Fruit fly (Drosophila melanogaster) whole organism, embryonic: ENCODE measurements around the gene CG6733.

Experiments
- Atf-2 ChIP-seq: fragments of 200-800 bp; sonication (Bioruptor generic); optimal IDR thresholded peaks from 2 replicates; lab custom pipeline; 2016; ENCODE audit warnings: missing biosample characterization, missing genetic modification characterization
- CG10267 ChIP-seq: fragments of 200-800 bp; sonication (Bioruptor generic); optimal IDR thresholded peaks from 2 replicates; lab custom pipeline; 2018; ENCODE audit warnings: missing biosample characterization, mild to moderate bottlenecking, missing genetic modification characterization, moderate library complexity
- CG10654 ChIP-seq: fragments of 200-800 bp; sonication (Bioruptor generic); optimal IDR thresholded peaks from 2 replicates; lab custom pipeline; 2016; ENCODE audit warnings: missing biosample characterization, missing genetic modification characterization
- CG11723 ChIP-seq: fragments of 200-800 bp; sonication (Bioruptor generic); optimal IDR thresholded peaks from 2 replicates; lab custom pipeline; 2017; ENCODE audit warnings: missing biosample characterization, mild to moderate bottlenecking, missing genetic modification characterization
- CG12155 ChIP-seq: fragments of 200-800 bp; sonication (Bioruptor generic); optimal IDR thresholded peaks from 3 replicates; lab custom pipeline; 2016; ENCODE audit warnings: missing biosample characterization, missing genetic modification characterization
- CG12769 ChIP-seq: fragments of 200-800 bp; sonication (Bioruptor generic); optimal IDR thresholded peaks from 2 replicates; lab custom pipeline; 2019; ENCODE audit warnings: missing biosample characterization, mild to moderate bottlenecking, missing genetic modification characterization, moderate library complexity
- CG13287 ChIP-seq: fragments of 200-800 bp; sonication (Bioruptor generic); IDR thresholded peaks from 2 replicates; pipeline ENCODE4 v1.3.6; 2022; ENCODE audit warnings: missing biosample characterization, missing genetic modification characterization; ENCODE audit not compliant: partially characterized antibody
- CG16779 ChIP-seq: fragments of 200-800 bp; sonication (Bioruptor generic); IDR thresholded peaks from 2 replicates; pipeline ENCODE4 v1.3.6; 2022; ENCODE audit warnings: missing biosample characterization, missing genetic modification characterization
- CG18262 ChIP-seq: fragments of 200-800 bp; optimal IDR thresholded peaks from 3 replicates; lab custom pipeline; 2019; ENCODE audit warnings: missing biosample characterization, mild to moderate bottlenecking, missing genetic modification characterization, moderate library complexity
- CG18476 ChIP-seq: fragments of 200-800 bp; sonication (Bioruptor generic); optimal IDR thresholded peaks from 2 replicates; lab custom pipeline; 2016; ENCODE audit warnings: missing biosample characterization, mild to moderate bottlenecking, missing genetic modification characterization
- CG2678 ChIP-seq: fragments of 200-800 bp; sonication (Bioruptor generic); optimal IDR thresholded peaks from 3 replicates; lab custom pipeline; 2019; ENCODE audit warnings: missing biosample characterization, mild to moderate bottlenecking, missing genetic modification characterization, moderate library complexity
- CG31441 ChIP-seq: fragments of 200-800 bp; sonication (Bioruptor generic); IDR thresholded peaks from 2 replicates; pipeline ENCODE4 v1.3.6; 2022; ENCODE audit warnings: missing biosample characterization, missing genetic modification characterization
- CG33213 ChIP-seq: fragments of 200-800 bp; sonication (Bioruptor generic); optimal IDR thresholded peaks from 3 replicates; lab custom pipeline; 2016; ENCODE audit warnings: missing biosample characterization, missing genetic modification characterization
- CG34376 ChIP-seq: fragments of 200-800 bp; sonication (Bioruptor generic); optimal IDR thresholded peaks from 2 replicates; lab custom pipeline; 2018; ENCODE audit warnings: missing biosample characterization, mild to moderate bottlenecking, missing genetic modification characterization
- CG42726 ChIP-seq: fragments of 200-800 bp; sonication (Bioruptor generic); IDR thresholded peaks from 2 replicates; pipeline ENCODE4 v1.3.6; 2022; ENCODE audit warnings: missing biosample characterization, missing genetic modification characterization; ENCODE audit not compliant: partially characterized antibody
- CG6175 ChIP-seq: fragments of 200-800 bp; sonication (Bioruptor generic); IDR thresholded peaks from 3 replicates; pipeline ENCODE4 v1.3.6; 2022; ENCODE audit warnings: missing biosample characterization, missing genetic modification characterization
- CG8924 ChIP-seq: fragments of 200-800 bp; optimal IDR thresholded peaks from 3 replicates; lab custom pipeline; 2019; ENCODE audit warnings: missing biosample characterization, mild to moderate bottlenecking, missing genetic modification characterization, moderate library complexity
- CrebB ChIP-seq: fragments of 200-800 bp; sonication (Bioruptor generic); optimal IDR thresholded peaks from 3 replicates; lab custom pipeline; 2018; ENCODE audit warnings: missing biosample characterization, mild to moderate bottlenecking, missing genetic modification characterization
- GATAe ChIP-seq: fragments of 200-800 bp; sonication (Bioruptor generic); conservative IDR thresholded peaks from 2 replicates; pipeline ENCODE4 v1.3.6; 2022; ENCODE audit warnings: missing biosample characterization, missing genetic modification characterization
- Hey ChIP-seq: fragments of 200-800 bp; sonication (Bioruptor generic); optimal IDR thresholded peaks from 3 replicates; lab custom pipeline; 2018; ENCODE audit warnings: missing biosample characterization, mild to moderate bottlenecking, missing genetic modification characterization
- Hr78 ChIP-seq, 2 experiments: fragments of 200-800 bp in 1 of 2; fragments of >200 bp in 1 of 2; sonication (Bioruptor generic) in 1 of 2; optimal IDR thresholded peaks; 2 replicates each; lab custom pipeline; 2017 to 2019; ENCODE audit warnings: missing biosample characterization in 2 of 2, missing genetic modification characterization in 2 of 2, mild to moderate bottlenecking in 1 of 2, moderate library complexity in 1 of 2
- Jarid2 ChIP-seq: fragments of 200-800 bp; sonication (Bioruptor generic); optimal IDR thresholded peaks from 3 replicates; lab custom pipeline; 2017; ENCODE audit warnings: mild to moderate bottlenecking, missing biosample characterization, missing genetic modification reagents, missing genetic modification characterization
- az2 ChIP-seq: fragments of 200-800 bp; sonication (Bioruptor generic); optimal IDR thresholded peaks from 3 replicates; lab custom pipeline; 2016; ENCODE audit warnings: missing biosample characterization, missing genetic modification characterization
- bbx ChIP-seq: fragments of 200-800 bp; sonication (Bioruptor generic); IDR thresholded peaks from 2 replicates; pipeline ENCODE4 v1.3.6; 2022; ENCODE audit warnings: missing biosample characterization, missing genetic modification characterization; ENCODE audit not compliant: partially characterized antibody
- cato ChIP-seq: fragments of 200-800 bp; sonication (Bioruptor generic); optimal IDR thresholded peaks from 2 replicates; lab custom pipeline; 2016; ENCODE audit warnings: missing biosample characterization, missing genetic modification characterization, borderline replicate concordance
- crc ChIP-seq: fragments of 200-800 bp; sonication (Bioruptor generic); optimal IDR thresholded peaks from 2 replicates; lab custom pipeline; 2016; ENCODE audit warnings: missing biosample characterization, missing genetic modification characterization
- dm ChIP-seq: fragments of 200-800 bp; sonication (Bioruptor generic); optimal IDR thresholded peaks from 3 replicates; lab custom pipeline; 2016; ENCODE audit warnings: missing biosample characterization, missing genetic modification characterization
- emc ChIP-seq: fragments of 200-800 bp; sonication (Bioruptor generic); optimal IDR thresholded peaks from 2 replicates; lab custom pipeline; 2016; ENCODE audit warnings: missing biosample characterization, missing genetic modification characterization
- esg ChIP-seq: fragments of 200-800 bp; sonication (Bioruptor generic); conservative IDR thresholded peaks from 2 replicates; pipeline ENCODE4 v1.3.6; 2022; ENCODE audit warnings: missing biosample characterization, missing genetic modification characterization
- exex ChIP-seq: fragments of 200-800 bp; sonication (Bioruptor generic); optimal IDR thresholded peaks from 4 replicates; lab custom pipeline; 2018; ENCODE audit warnings: missing biosample characterization, mild to moderate bottlenecking, missing genetic modification characterization, moderate library complexity
- grn ChIP-seq: fragments of 200-800 bp; sonication (Bioruptor generic); optimal IDR thresholded peaks from 3 replicates; lab custom pipeline; 2017; ENCODE audit warnings: missing biosample characterization, missing genetic modification characterization
- gro ChIP-seq: fragments of 200-800 bp; sonication (Bioruptor generic); optimal IDR thresholded peaks from 2 replicates; lab custom pipeline; 2016; ENCODE audit warnings: missing biosample characterization, missing genetic modification characterization
- gsb-n ChIP-seq: fragments of 200-800 bp; sonication (Bioruptor generic); optimal IDR thresholded peaks from 3 replicates; lab custom pipeline; 2018; ENCODE audit warnings: missing biosample characterization, mild to moderate bottlenecking, missing genetic modification characterization
- h ChIP-seq: fragments of >200 bp; optimal IDR thresholded peaks from 2 replicates; lab custom pipeline; 2017
- kay ChIP-seq: fragments of 200-800 bp; sonication (Bioruptor generic); optimal IDR thresholded peaks from 2 replicates; lab custom pipeline; 2016; ENCODE audit warnings: missing biosample characterization, missing genetic modification characterization
- klu ChIP-seq: fragments of 200-800 bp; sonication (Bioruptor generic); IDR thresholded peaks from 2 replicates; pipeline ENCODE4 v1.3.6; 2022; ENCODE audit warnings: missing biosample characterization, missing genetic modification characterization
- lab ChIP-seq: fragments of 200-800 bp; sonication (Bioruptor generic); optimal IDR thresholded peaks from 3 replicates; lab custom pipeline; 2017; ENCODE audit warnings: missing biosample characterization, missing genetic modification characterization, mild to moderate bottlenecking, moderate library complexity, missing genetic modification reagents
- mirr ChIP-seq: fragments of 200-800 bp; sonication (Bioruptor generic); optimal IDR thresholded peaks from 3 replicates; lab custom pipeline; 2018; ENCODE audit warnings: missing biosample characterization, mild to moderate bottlenecking, missing genetic modification characterization
- nau ChIP-seq: fragments of 200-800 bp; sonication (Bioruptor generic); optimal IDR thresholded peaks from 3 replicates; lab custom pipeline; 2017; ENCODE audit warnings: missing biosample characterization, mild to moderate bottlenecking, missing genetic modification characterization, missing genetic modification reagents
- pros ChIP-seq: fragments of 200-800 bp; sonication (Bioruptor generic); optimal IDR thresholded peaks from 3 replicates; lab custom pipeline; 2019; ENCODE audit warnings: missing biosample characterization, mild to moderate bottlenecking, missing genetic modification characterization, moderate library complexity
- repo ChIP-seq: fragments of 200-800 bp; sonication (Bioruptor generic); optimal IDR thresholded peaks from 2 replicates; lab custom pipeline; 2016; ENCODE audit warnings: missing biosample characterization, missing genetic modification characterization
- run ChIP-seq: fragments of 200-800 bp; sonication (Bioruptor generic); optimal IDR thresholded peaks from 3 replicates; lab custom pipeline; 2018; ENCODE audit warnings: missing biosample characterization, mild to moderate bottlenecking, missing genetic modification characterization
- sd ChIP-seq: fragments of 200-800 bp; sonication (Bioruptor generic); optimal IDR thresholded peaks from 3 replicates; lab custom pipeline; 2018; ENCODE audit warnings: missing biosample characterization, mild to moderate bottlenecking, missing genetic modification characterization, moderate library complexity
- seq ChIP-seq: fragments of 200-800 bp; sonication (Bioruptor generic); IDR thresholded peaks from 2 replicates; pipeline ENCODE4 v1.3.6; 2022; ENCODE audit warnings: missing biosample characterization, missing genetic modification characterization
- sisA ChIP-seq: fragments of 200-800 bp; sonication (Bioruptor generic); IDR thresholded peaks from 2 replicates; pipeline ENCODE4 v1.3.6; 2022; ENCODE audit warnings: missing biosample characterization, missing genetic modification characterization
- slbo ChIP-seq: fragments of 200-800 bp; sonication (Bioruptor generic); IDR thresholded peaks from 2 replicates; pipeline ENCODE4 v1.3.6; 2022; ENCODE audit warnings: missing biosample characterization, missing genetic modification characterization
- slou ChIP-seq: fragments of 200-800 bp; sonication (Bioruptor generic); optimal IDR thresholded peaks from 3 replicates; lab custom pipeline; 2016; ENCODE audit warnings: missing biosample characterization, missing genetic modification characterization
- sqz ChIP-seq: fragments of 200-800 bp; sonication (Bioruptor generic); optimal IDR thresholded peaks from 3 replicates; lab custom pipeline; 2018; ENCODE audit warnings: missing biosample characterization, mild to moderate bottlenecking, missing genetic modification characterization
- ssp ChIP-seq: fragments of 200-800 bp; sonication (Bioruptor generic); IDR thresholded peaks from 2 replicates; pipeline ENCODE4 v1.3.6; 2022; ENCODE audit warnings: missing biosample characterization, missing genetic modification characterization
- vvl ChIP-seq: fragments of 200-800 bp; sonication (Bioruptor generic); IDR thresholded peaks from 2 replicates; pipeline ENCODE4 v1.3.6; 2022; ENCODE audit warnings: missing biosample characterization, missing genetic modification characterization
- wdn ChIP-seq: fragments of 200-800 bp; sonication (Bioruptor generic); IDR thresholded peaks from 2 replicates; pipeline ENCODE4 v1.3.6; 2022; ENCODE audit warnings: missing biosample characterization, missing genetic modification characterization

CG6733 gene

dm6 chr3R:23097197-23097809 lies at the start of gene CG6733:
TSS of gene CG6733 (plus strand) at chr3R:23097728.
- TF ChIP-seq CG8924 (tag; lab: Kevin White, UChicago) (no peak), CG10267 (tag; lab: Kevin White, UChicago) (no peak), repo (GFP tag; lab: Kevin White, UChicago) (no peak), kay (GFP tag; lab: Kevin White, UChicago) (no peak), slou (GFP tag; lab: Kevin White, UChicago) (no peak), CG11723 (no peak), CG6175 (GFP tag; lab: Robert Waterston, UW) (no peak), h (lab: Kevin White, UChicago) (no peak), sisA (no peak), mirr (peak; percentile 69), run (tag; lab: Kevin White, UChicago) (no peak), ssp (GFP tag; lab: Robert Waterston, UW) (no peak), GATAe (no peak), CG42726 (GFP tag; lab: Robert Waterston, UW) (no peak), esg (no peak), gro (GFP tag; lab: Kevin White, UChicago) (no peak), exex (tag; lab: Kevin White, UChicago) (peak; percentile 68), gsb-n (tag; lab: Kevin White, UChicago) (no peak), grn (GFP tag; lab: Kevin White, UChicago) (peak; percentile 40), Hey (no peak), sd (tag; lab: Kevin White, UChicago) (peak; percentile 31), wdn (no peak), cato (GFP tag; lab: Kevin White, UChicago) (no peak), vvl (GFP tag; lab: Robert Waterston, UW) (no peak), CG34376 (GFP tag; lab: Kevin White, UChicago) (peak; percentile 50), lab (GFP tag; lab: Kevin White, UChicago) (peak; percentile 50), CG10654 (GFP tag; lab: Kevin White, UChicago) (no peak), CG33213 (GFP tag; lab: Kevin White, UChicago) (no peak)

dm6 chr3R:23048089-23048689 lies 49.3 kb upstream of the CG6733 start, which contains the start of gene CG17121:
TSS of gene CG17121 (minus strand) at chr3R:23048214.
- no peak for TF ChIP-seq CG12155
- TF ChIP-seq CG12769, result peak; percentile 63
- TF ChIP-seq slbo (GFP tag; lab: Robert Waterston, UW), result no peak
- TF ChIP-seq emc, result no peak
- TF ChIP-seq klu (GFP tag; lab: Robert Waterston, UW), result no peak
- no peak for TF ChIP-seq CG18476 (GFP tag; lab: Kevin White, UChicago)
- TF ChIP-seq seq, result no peak
- TF ChIP-seq CG13287 (GFP tag; lab: Robert Waterston, UW), result peak; percentile 24; the same call in 1 of the 2 replicates
- peak; percentile 20 for TF ChIP-seq Jarid2
- 0 out of 2 replicates have a peak, but pooled peaks have one; percentile 30 for TF ChIP-seq bbx (GFP tag; lab: Robert Waterston, UW)
- peak; percentile 49 for TF ChIP-seq sqz (GFP tag; lab: Kevin White, UChicago)
- TF ChIP-seq Hr78 (GFP tag; optimal IDR thresholded peaks at IDR 0.05; lab: Kevin White, UChicago), result no peak
- no peak for TF ChIP-seq dm (GFP tag; lab: Kevin White, UChicago)
- no peak for TF ChIP-seq nau (GFP tag; lab: Kevin White, UChicago)
- TF ChIP-seq CG2678 (tag; lab: Kevin White, UChicago), result no peak
- TF ChIP-seq az2 (GFP tag; lab: Kevin White, UChicago), result no peak
- no peak for TF ChIP-seq CG18262 (tag; lab: Kevin White, UChicago)
- no peak for TF ChIP-seq crc (GFP tag; lab: Kevin White, UChicago)
- peak; percentile 94 for TF ChIP-seq pros (GFP tag; lab: Kevin White, UChicago)
- no peak for TF ChIP-seq CrebB (tag; lab: Kevin White, UChicago)
- TF ChIP-seq Atf-2 (GFP tag; lab: Kevin White, UChicago), result no peak
- no peak for TF ChIP-seq CG31441
- TF ChIP-seq CG16779 (GFP tag; lab: Robert Waterston, UW), result no peak
